Fruit fly (Drosophila melanogaster) whole organism, prepupa: ENCODE results near the gene CG3704.
A peak's percentile ranks its signal among the peaks of the same experiment; 100 is the strongest.

ENCODE experiments used
- CG10631 ChIP-seq: fragments of 200-800 bp; sonication (Bioruptor generic); optimal IDR thresholded peaks from 2 replicates; lab custom pipeline; 2016; ENCODE audit warnings: missing biosample characterization, missing genetic modification characterization
- CG11294 ChIP-seq: fragments of 200-800 bp; sonication (Bioruptor generic); IDR thresholded peaks from 2 replicates; pipeline ENCODE4 v1.3.6; 2022; ENCODE audit warnings: missing biosample characterization, missing genetic modification characterization
- CG11762 ChIP-seq: fragments of 200-800 bp; sonication (Bioruptor generic); optimal IDR thresholded peaks from 3 replicates; lab custom pipeline; 2016; ENCODE audit warnings: missing biosample characterization, missing genetic modification characterization; ENCODE audit not compliant: insufficient read depth
- CG15336 ChIP-seq: fragments of 200-800 bp; sonication (Bioruptor generic); IDR thresholded peaks from 2 replicates; pipeline ENCODE4 v1.3.6; 2022; ENCODE audit warnings: missing biosample characterization, missing genetic modification characterization
- CG1621 ChIP-seq: fragments of 200-800 bp; sonication (Bioruptor generic); optimal IDR thresholded peaks from 3 replicates; lab custom pipeline; 2018; ENCODE audit warnings: missing biosample characterization, mild to moderate bottlenecking, missing genetic modification characterization
- CG16779 ChIP-seq: fragments of 200-800 bp; sonication (Bioruptor generic); optimal IDR thresholded peaks from 3 replicates; lab custom pipeline; 2017; ENCODE audit warnings: missing biosample characterization, mild to moderate bottlenecking, missing genetic modification characterization
- CG3032 ChIP-seq: fragments of 200-800 bp; optimal IDR thresholded peaks from 2 replicates; lab custom pipeline; 2019; ENCODE audit warnings: missing biosample characterization, mild to moderate bottlenecking, missing genetic modification characterization, moderate library complexity
- CG32006 ChIP-seq: fragments of 200-800 bp; sonication (Bioruptor generic); optimal IDR thresholded peaks from 3 replicates; lab custom pipeline; 2017; ENCODE audit warnings: missing biosample characterization, mild to moderate bottlenecking, missing genetic modification characterization
- CG34406 ChIP-seq: fragments of 200-800 bp; sonication (Bioruptor generic); optimal IDR thresholded peaks from 3 replicates; lab custom pipeline; 2016; ENCODE audit warnings: missing biosample characterization, missing genetic modification characterization
- CG3919 ChIP-seq: fragments of 200-800 bp; sonication (Bioruptor generic); optimal IDR thresholded peaks from 3 replicates; lab custom pipeline; 2016; ENCODE audit warnings: missing biosample characterization, missing genetic modification characterization
- CG4318 ChIP-seq: fragments of 200-800 bp; sonication (Bioruptor generic); optimal IDR thresholded peaks from 3 replicates; lab custom pipeline; 2017; ENCODE audit warnings: missing biosample characterization, mild to moderate bottlenecking, missing genetic modification characterization
- CG6163 ChIP-seq: fragments of 200-800 bp; sonication (Bioruptor generic); IDR thresholded peaks from 3 replicates; pipeline ENCODE4 v1.3.6; 2022; ENCODE audit warnings: missing biosample characterization, missing genetic modification characterization
- CG6276 ChIP-seq: fragments of 200-800 bp; sonication (Bioruptor generic); optimal IDR thresholded peaks from 2 replicates; lab custom pipeline; 2017; ENCODE audit warnings: missing biosample characterization, mild to moderate bottlenecking, missing genetic modification characterization
- CG6792 ChIP-seq: fragments of 200-800 bp; sonication (Bioruptor generic); optimal IDR thresholded peaks from 3 replicates; lab custom pipeline; 2016; ENCODE audit warnings: missing biosample characterization, missing genetic modification characterization
- CG6854 ChIP-seq: fragments of 200-800 bp; sonication (Bioruptor generic); optimal IDR thresholded peaks from 2 replicates; lab custom pipeline; 2017; ENCODE audit warnings: missing biosample characterization, mild to moderate bottlenecking, missing genetic modification characterization
- CG7368 ChIP-seq: fragments of 200-800 bp; sonication (Bioruptor generic); optimal IDR thresholded peaks from 3 replicates; lab custom pipeline; 2016; ENCODE audit warnings: missing biosample characterization, missing genetic modification characterization
- CG8119 ChIP-seq: fragments of 200-800 bp; sonication (Bioruptor generic); IDR thresholded peaks from 3 replicates; pipeline ENCODE4 v1.3.6; 2022; ENCODE audit warnings: missing biosample characterization, missing genetic modification characterization
- CG8319 ChIP-seq: fragments of 200-800 bp; sonication (Bioruptor generic); optimal IDR thresholded peaks from 3 replicates; lab custom pipeline; 2016; ENCODE audit warnings: missing biosample characterization, missing genetic modification characterization
- CG8632 ChIP-seq: fragments of 200-800 bp; sonication (Bioruptor generic); optimal IDR thresholded peaks from 3 replicates; lab custom pipeline; 2016; ENCODE audit warnings: missing biosample characterization, missing genetic modification characterization
- Eip75B ChIP-seq: fragments of 200-800 bp; sonication (Bioruptor generic); optimal IDR thresholded peaks from 3 replicates; lab custom pipeline; 2016; ENCODE audit warnings: missing biosample characterization, missing genetic modification characterization
- Eip78C ChIP-seq: fragments of 200-800 bp; sonication (Bioruptor generic); peaks from one replicate; lab custom pipeline; 2016; ENCODE audit warnings: missing biosample characterization, missing genetic modification characterization
- Eip93F ChIP-seq: fragments of 200-800 bp; sonication (Bioruptor generic); optimal IDR thresholded peaks from 2 replicates; lab custom pipeline; 2016; ENCODE audit warnings: missing biosample characterization, mild to moderate bottlenecking, missing genetic modification characterization
- Ets96B ChIP-seq: fragments of 200-800 bp; optimal IDR thresholded peaks from 2 replicates; lab custom pipeline; 2019; ENCODE audit warnings: missing biosample characterization, mild to moderate bottlenecking, missing genetic modification characterization, moderate library complexity
- Gug ChIP-seq: fragments of 200-800 bp; sonication (Bioruptor generic); IDR thresholded peaks from 2 replicates; pipeline ENCODE4 v1.3.6; 2022; ENCODE audit warnings: missing biosample characterization, missing genetic modification characterization
- Hr38 ChIP-seq: sonication (Bioruptor generic); optimal IDR thresholded peaks from 2 replicates; lab custom pipeline; 2016; ENCODE audit warnings: missing biosample characterization, missing genetic modification characterization
- Hr39 ChIP-seq: fragments of 200-800 bp; sonication (Bioruptor generic); optimal IDR thresholded peaks from 2 replicates; lab custom pipeline; 2016; ENCODE audit warnings: missing biosample characterization, missing genetic modification characterization
- Hr4 ChIP-seq: fragments of 200-800 bp; sonication (Bioruptor generic); optimal IDR thresholded peaks from 3 replicates; lab custom pipeline; 2016; ENCODE audit warnings: missing biosample characterization, missing genetic modification characterization
- Lpt ChIP-seq: fragments of 200-800 bp; sonication (Bioruptor generic); optimal IDR thresholded peaks from 3 replicates; lab custom pipeline; 2016; ENCODE audit warnings: missing biosample characterization, missing genetic modification characterization
- Met ChIP-seq: fragments of 200-800 bp; sonication (Bioruptor generic); optimal IDR thresholded peaks from 3 replicates; lab custom pipeline; 2016; ENCODE audit warnings: missing biosample characterization, missing genetic modification characterization
- OdsH ChIP-seq: fragments of 200-800 bp; sonication (Bioruptor generic); optimal IDR thresholded peaks from 3 replicates; lab custom pipeline; 2016; ENCODE audit warnings: missing biosample characterization, missing genetic modification characterization
- Smox ChIP-seq: fragments of 200-800 bp; sonication (Bioruptor generic); optimal IDR thresholded peaks from 3 replicates; lab custom pipeline; 2016; ENCODE audit warnings: missing biosample characterization, missing genetic modification characterization
- Sox102F ChIP-seq: fragments of 200-800 bp; sonication (Bioruptor generic); optimal IDR thresholded peaks from 2 replicates; lab custom pipeline; 2016; ENCODE audit warnings: missing biosample characterization, mild to moderate bottlenecking, missing genetic modification characterization
- Sox14 ChIP-seq: fragments of 200-800 bp; sonication (Bioruptor generic); optimal IDR thresholded peaks from 3 replicates; lab custom pipeline; 2016; ENCODE audit warnings: missing biosample characterization, missing genetic modification characterization
- Sox15 ChIP-seq: fragments of 200-800 bp; sonication (Bioruptor generic); optimal IDR thresholded peaks from 3 replicates; lab custom pipeline; 2016; ENCODE audit warnings: missing biosample characterization, missing genetic modification characterization
- achi ChIP-seq: fragments of 200-800 bp; sonication (Bioruptor generic); optimal IDR thresholded peaks from 3 replicates; lab custom pipeline; 2016; ENCODE audit warnings: missing biosample characterization, missing genetic modification characterization
- cyc ChIP-seq: fragments of 200-800 bp; sonication (Bioruptor generic); optimal IDR thresholded peaks from 3 replicates; lab custom pipeline; 2016; ENCODE audit warnings: missing biosample characterization, missing genetic modification characterization
- dac ChIP-seq: fragments of 200-800 bp; sonication (Bioruptor generic); optimal IDR thresholded peaks from 2 replicates; lab custom pipeline; 2017; ENCODE audit warnings: missing biosample characterization, mild to moderate bottlenecking, missing genetic modification characterization
- dsx ChIP-seq: fragments of 200-800 bp; optimal IDR thresholded peaks from 3 replicates; lab custom pipeline; 2019; ENCODE audit warnings: missing biosample characterization, mild to moderate bottlenecking, missing genetic modification characterization, moderate library complexity; ENCODE audit not compliant: poor library complexity, severe bottlenecking
- eg ChIP-seq: fragments of 200-800 bp; sonication (Bioruptor generic); IDR thresholded peaks from 3 replicates; pipeline ENCODE4 v1.3.6; 2022; ENCODE audit warnings: missing biosample characterization, missing genetic modification characterization
- esn ChIP-seq: fragments of 200-800 bp; sonication (Bioruptor generic); optimal IDR thresholded peaks from 2 replicates; lab custom pipeline; 2016; ENCODE audit warnings: missing biosample characterization, mild to moderate bottlenecking, missing genetic modification characterization, moderate library complexity
- fd59A ChIP-seq: fragments of 200-800 bp; sonication (Bioruptor generic); optimal IDR thresholded peaks from 2 replicates; lab custom pipeline; 2017; ENCODE audit warnings: missing biosample characterization, mild to moderate bottlenecking, missing genetic modification characterization, missing genetic modification reagents
- fkh ChIP-seq: fragments of 200-800 bp; sonication (Bioruptor generic); optimal IDR thresholded peaks from 3 replicates; lab custom pipeline; 2017; ENCODE audit warnings: missing biosample characterization, mild to moderate bottlenecking, missing genetic modification characterization, moderate library complexity
- net ChIP-seq: fragments of 200-800 bp; sonication (Bioruptor generic); optimal IDR thresholded peaks from 3 replicates; lab custom pipeline; 2016; ENCODE audit warnings: missing biosample characterization, missing genetic modification characterization
- pdm3 ChIP-seq: fragments of 200-800 bp; sonication (Bioruptor generic); optimal IDR thresholded peaks from 3 replicates; lab custom pipeline; 2016; ENCODE audit warnings: missing biosample characterization, missing genetic modification characterization
- salr ChIP-seq, 2 experiments: fragments of 200-800 bp; sonication (Bioruptor generic); optimal IDR thresholded peaks; 3 replicates each; lab custom pipeline; 2016 to 2018; ENCODE audit warnings: missing biosample characterization in 2 of 2, missing genetic modification characterization in 2 of 2, mild to moderate bottlenecking in 1 of 2
- spab ChIP-seq: fragments of 200-800 bp; sonication (Bioruptor generic); optimal IDR thresholded peaks from 2 replicates; lab custom pipeline; 2017; ENCODE audit warnings: missing biosample characterization, mild to moderate bottlenecking, missing genetic modification characterization, missing genetic modification reagents
- ss ChIP-seq, 2 experiments: fragments of 200-800 bp; sonication (Bioruptor generic); optimal IDR thresholded peaks; 2 replicates in 1 of 2; 3 replicates in 1 of 2; lab custom pipeline; 2017 to 2018; ENCODE audit warnings: mild to moderate bottlenecking in 2 of 2, missing biosample characterization in 2 of 2, missing genetic modification characterization in 2 of 2, moderate library complexity in 1 of 2
- svp ChIP-seq: fragments of 200-800 bp; sonication (Bioruptor generic); peaks from one replicate; lab custom pipeline; 2016; ENCODE audit warnings: missing biosample characterization, missing genetic modification characterization
- topi ChIP-seq: fragments of 200-800 bp; sonication (Bioruptor generic); optimal IDR thresholded peaks from 3 replicates; lab custom pipeline; 2016; ENCODE audit warnings: missing biosample characterization, missing genetic modification characterization
- vri ChIP-seq: fragments of 200-800 bp; sonication (Bioruptor generic); optimal IDR thresholded peaks from 3 replicates; lab custom pipeline; 2016; ENCODE audit warnings: missing biosample characterization, mild to moderate bottlenecking, missing genetic modification characterization

CG3704 gene

DNA sequence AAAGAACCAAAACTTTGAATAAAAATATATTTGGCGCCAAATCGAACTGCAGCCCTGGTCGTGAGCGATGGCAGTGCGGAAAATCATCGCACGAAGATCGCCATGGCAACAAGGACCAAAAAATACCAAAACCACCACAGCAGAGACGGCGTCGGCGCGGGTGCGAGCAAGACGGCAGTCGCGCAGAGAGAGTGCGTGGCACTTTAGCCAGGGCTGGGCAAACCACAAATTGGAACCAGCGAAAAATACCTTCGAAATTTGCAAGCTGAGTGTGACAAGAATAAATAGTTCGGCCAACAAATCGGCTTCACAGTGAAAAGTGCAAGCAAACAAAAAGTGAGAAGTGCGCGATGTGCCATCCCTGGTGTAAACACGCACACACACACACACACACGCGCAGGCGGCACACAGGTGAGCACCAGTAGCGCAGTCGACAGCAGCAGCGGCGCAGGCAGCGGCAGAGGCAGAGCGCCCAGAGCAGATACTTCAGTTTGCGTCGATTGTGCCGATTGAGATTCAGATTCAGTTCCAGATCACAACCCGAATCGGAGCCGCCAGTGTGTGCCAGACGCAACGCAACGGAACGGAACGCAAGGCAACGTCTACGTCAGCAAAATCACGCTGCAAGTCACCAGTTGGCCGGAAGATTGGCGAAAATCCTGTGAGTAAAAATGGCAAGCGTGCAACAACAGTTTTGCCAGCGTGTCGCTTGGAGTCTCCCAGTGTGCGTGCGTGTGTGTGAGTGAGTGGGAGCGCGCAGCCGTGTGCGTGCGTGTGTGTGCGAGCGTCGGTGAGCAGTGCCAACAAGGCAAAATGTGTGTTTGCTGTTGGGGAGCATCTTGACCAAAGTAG lies 5.3 kb downstream of the CG3704 start, which contains the start of gene TRAM:
Gene TRAM (plus strand): TSS at position 184 of the 852 bp plus-strand sequence.
- TF ChIP-seq CG3919 (GFP tag; lab: Kevin White, UChicago) = peak; percentile 98
- peak; percentile 97 for TF ChIP-seq CG4318 (GFP tag; lab: Kevin White, UChicago)
- TF ChIP-seq salr (GFP tag; optimal IDR thresholded peaks at IDR 0.05; lab: Kevin White, UChicago) = peak in 1 of 2 experiments; percentile 96
- peak; percentile 98 for TF ChIP-seq Hr4 (GFP tag; lab: Kevin White, UChicago)
- TF ChIP-seq vri (GFP tag; lab: Kevin White, UChicago) = peak; percentile 95
- TF ChIP-seq pdm3 (GFP tag; lab: Kevin White, UChicago) = peak; percentile 97
- TF ChIP-seq CG8632 (GFP tag; lab: Kevin White, UChicago) = peak; percentile 95
- peak; percentile 97 for TF ChIP-seq CG6792 (GFP tag; lab: Kevin White, UChicago)
- peak; percentile 99 for TF ChIP-seq eg
- peak; percentile 99 for TF ChIP-seq dac (GFP tag; lab: Kevin White, UChicago)
- TF ChIP-seq svp (GFP tag; lab: Kevin White, UChicago) = peak; percentile 98
- peak; percentile 95 for TF ChIP-seq CG6854 (GFP tag; lab: Kevin White, UChicago)
- peak; percentile 98 for TF ChIP-seq Eip78C (GFP tag; lab: Kevin White, UChicago)
- peak; percentile 96 for TF ChIP-seq topi (GFP tag; lab: Kevin White, UChicago)
- peak; percentile 94 for TF ChIP-seq dsx (GFP tag; lab: Kevin White, UChicago)
- peak; percentile 98 for TF ChIP-seq CG7368 (GFP tag; lab: Kevin White, UChicago)
- TF ChIP-seq CG3032 = peak; percentile 97
- peak; percentile 97 for TF ChIP-seq OdsH (GFP tag; lab: Kevin White, UChicago)
- TF ChIP-seq Smox (GFP tag; lab: Kevin White, UChicago) = peak; percentile 96
- peak; percentile 96 for TF ChIP-seq CG16779 (tag; lab: Kevin White, UChicago)
- TF ChIP-seq Lpt = peak; percentile 97
- peak; percentile 97 for TF ChIP-seq Ets96B
- TF ChIP-seq Met = peak; percentile 97
- TF ChIP-seq Eip75B (GFP tag; lab: Kevin White, UChicago) = peak; percentile 97
- TF ChIP-seq ss (GFP tag; optimal IDR thresholded peaks at IDR 0.05; lab: Kevin White, UChicago) = peak; percentile 98 to 99
- TF ChIP-seq Eip93F (GFP tag; lab: Kevin White, UChicago) = peak; percentile 88
- TF ChIP-seq CG10631 (GFP tag; lab: Kevin White, UChicago) = peak; percentile 98
- peak; percentile 93 for TF ChIP-seq Sox102F (GFP tag; lab: Kevin White, UChicago)
- TF ChIP-seq Sox15 = peak; percentile 97
- TF ChIP-seq net (GFP tag; lab: Kevin White, UChicago) = peak; percentile 97
- TF ChIP-seq CG8119 (GFP tag; lab: Robert Waterston, UW) = peak; percentile 99
- TF ChIP-seq CG6163 (GFP tag; lab: Robert Waterston, UW) = peak; percentile 99
- peak; percentile 97 for TF ChIP-seq Hr39 (GFP tag; lab: Kevin White, UChicago)
- peak; percentile 97 for TF ChIP-seq cyc (GFP tag; lab: Kevin White, UChicago)
- TF ChIP-seq CG6276 (GFP tag; lab: Kevin White, UChicago) = peak; percentile 98
- peak; percentile 94 for TF ChIP-seq CG11762
- peak; percentile 97 for TF ChIP-seq esn
- peak; percentile 98 for TF ChIP-seq Sox14
- TF ChIP-seq CG8319 (GFP tag; lab: Kevin White, UChicago) = peak; percentile 94
- TF ChIP-seq spab = peak; percentile 96
- peak; percentile 77 for TF ChIP-seq Hr38 (GFP tag; lab: Kevin White, UChicago)
- peak; percentile 96 for TF ChIP-seq CG1621 (tag; lab: Kevin White, UChicago)
- TF ChIP-seq CG34406 (GFP tag; lab: Kevin White, UChicago) = peak; percentile 95
- TF ChIP-seq CG32006 (GFP tag; lab: Kevin White, UChicago) = peak; percentile 98
- peak; percentile 98 for TF ChIP-seq fkh
- peak; percentile 98 for TF ChIP-seq CG11294 (GFP tag; lab: Robert Waterston, UW)
- peak; percentile 99 for TF ChIP-seq Gug (GFP tag; lab: Robert Waterston, UW)
- TF ChIP-seq fd59A (GFP tag; lab: Kevin White, UChicago) = peak; percentile 98
- peak; percentile 99 for TF ChIP-seq CG15336 (GFP tag; lab: Robert Waterston, UW)
- TF ChIP-seq achi (GFP tag; lab: Kevin White, UChicago) = peak; percentile 97
